Worm (Caenorhabditis elegans) whole organism, L1 larva: ENCODE results near the gene K05F1.1.
A peak's percentile ranks its signal among the peaks of the same experiment; 100 is the strongest.

Source experiments
- C16A3.4 ChIP-seq: fragments of 150-350 bp; optimal IDR thresholded peaks from 2 replicates; lab custom pipeline; 2014; ENCODE audit warnings: missing biosample characterization, missing genetic modification characterization
- C34B4.2 ChIP-seq: sonication (generic microtip); optimal IDR thresholded peaks from 2 replicates; lab custom pipeline; 2017; ENCODE audit warnings: mild to moderate bottlenecking, missing genetic modification characterization, missing compliant biosample characterization
- Y116A8C.19 ChIP-seq: sonication (generic microtip); optimal IDR thresholded peaks from 2 replicates; lab custom pipeline; 2016; ENCODE audit warnings: missing compliant biosample characterization, missing genetic modification characterization, borderline replicate concordance
- aha-1 ChIP-seq: fragments of 150-350 bp; optimal IDR thresholded peaks from 2 replicates; lab custom pipeline; 2014; ENCODE audit warnings: missing biosample characterization, missing genetic modification characterization
- alr-1 ChIP-seq: fragments of 200-800 bp; sonication (Bioruptor generic); optimal IDR thresholded peaks from 2 replicates; lab custom pipeline; 2018; ENCODE audit warnings: borderline replicate concordance, mild to moderate bottlenecking, missing genetic modification characterization, missing compliant biosample characterization
- aly-2 ChIP-seq: fragments of 150-350 bp; optimal IDR thresholded peaks from 2 replicates; lab custom pipeline; 2014; ENCODE audit warnings: missing biosample characterization, missing genetic modification characterization
- blmp-1 ChIP-seq: fragments of 150-350 bp; optimal IDR thresholded peaks from 2 replicates; lab custom pipeline; 2014; ENCODE audit warnings: missing biosample characterization, missing genetic modification characterization
- ceh-63 ChIP-seq: fragments of 200-800 bp; sonication (Bioruptor generic); optimal IDR thresholded peaks from 2 replicates; lab custom pipeline; 2018; ENCODE audit warnings: mild to moderate bottlenecking, missing genetic modification characterization, missing compliant biosample characterization
- ceh-82 ChIP-seq, 3 experiments: fragments of 150-350 bp in 1 of 3; sonication (generic microtip) in 2 of 3; optimal IDR thresholded peaks; 2 replicates each; lab custom pipeline; 2014 to 2017; ENCODE audit warnings: missing biosample characterization in 3 of 3, missing genetic modification characterization in 3 of 3
- ceh-88 ChIP-seq: fragments of 200-800 bp; sonication (Bioruptor generic); IDR thresholded peaks from 2 replicates; pipeline ENCODE4 v1.3.6; 2022; ENCODE audit warnings: missing genetic modification characterization, missing compliant biosample characterization
- ceh-90 ChIP-seq: sonication (generic microtip); optimal IDR thresholded peaks from 2 replicates; lab custom pipeline; 2016; ENCODE audit warnings: missing genetic modification characterization, missing compliant biosample characterization
- ces-1 ChIP-seq: fragments of 150-350 bp; optimal IDR thresholded peaks from 2 replicates; lab custom pipeline; 2014; ENCODE audit warnings: missing biosample characterization, missing genetic modification reagents, missing genetic modification characterization
- dpl-1 ChIP-seq, 3 experiments: fragments of 150-350 bp in 2 of 3; sonication (generic microtip) in 1 of 3; optimal IDR thresholded peaks; 2 replicates each; lab custom pipeline; 2014 to 2017; ENCODE audit warnings: missing biosample characterization in 3 of 3, missing genetic modification characterization in 3 of 3, missing genetic modification reagents in 3 of 3
- efl-3 ChIP-seq: fragments of 200-800 bp; sonication (Bioruptor generic); optimal IDR thresholded peaks from 2 replicates; lab custom pipeline; 2018; ENCODE audit warnings: mild to moderate bottlenecking, missing genetic modification characterization, missing compliant biosample characterization
- egl-13 ChIP-seq: sonication (generic microtip); optimal IDR thresholded peaks from 2 replicates; lab custom pipeline; 2016; ENCODE audit warnings: missing genotype, missing genetic modification reagents, missing genetic modification characterization, missing compliant biosample characterization
- egl-27 ChIP-seq, 2 experiments: fragments of 150-350 bp in 1 of 2; sonication (generic microtip); optimal IDR thresholded peaks; 3 replicates each; lab custom pipeline; 2017 to 2018; ENCODE audit warnings: missing biosample characterization in 2 of 2, missing genetic modification characterization in 2 of 2, missing genetic modification reagents in 2 of 2
- elt-3 ChIP-seq, 6 experiments: fragments of 150-350 bp in 1 of 6; sonication (generic microtip); optimal IDR thresholded peaks; 2 replicates each; lab custom pipeline; 2017 to 2018; ENCODE audit warnings: missing biosample characterization in 6 of 6, missing genetic modification characterization in 6 of 6, inconsistent platforms in 1 of 6
- fkh-10 ChIP-seq: sonication (generic microtip); optimal IDR thresholded peaks from 2 replicates; lab custom pipeline; 2017; ENCODE audit warnings: missing biosample characterization, missing genetic modification reagents, missing genetic modification characterization
- fkh-4 ChIP-seq: sonication (generic microtip); optimal IDR thresholded peaks from 2 replicates; lab custom pipeline; 2016; ENCODE audit warnings: missing compliant biosample characterization, missing genetic modification characterization, borderline replicate concordance
- fkh-8 ChIP-seq: sonication (generic microtip); optimal IDR thresholded peaks from 2 replicates; lab custom pipeline; 2016; ENCODE audit warnings: mild to moderate bottlenecking, missing genetic modification characterization, missing compliant biosample characterization
- grh-1 ChIP-seq: fragments of 200-800 bp; sonication (Bioruptor generic); IDR thresholded peaks from 2 replicates; pipeline ENCODE4 v1.3.6; 2022; ENCODE audit warnings: missing genetic modification reagents, missing genetic modification characterization, missing compliant biosample characterization
- hlh-17 ChIP-seq: fragments of 200-800 bp; sonication (Bioruptor generic); optimal IDR thresholded peaks from 2 replicates; lab custom pipeline; 2018; ENCODE audit warnings: missing genetic modification characterization, mild to moderate bottlenecking, missing compliant biosample characterization, moderate library complexity, borderline replicate concordance
- hpl-2 ChIP-seq: fragments of 150-350 bp; optimal IDR thresholded peaks from 2 replicates; lab custom pipeline; 2014; ENCODE audit warnings: missing biosample characterization, missing genetic modification reagents, missing genetic modification characterization
- irx-1 ChIP-seq: sonication (generic microtip); optimal IDR thresholded peaks from 2 replicates; lab custom pipeline; 2016; ENCODE audit warnings: missing genetic modification characterization, missing compliant biosample characterization
- jun-1 ChIP-seq: fragments of 150-350 bp; optimal IDR thresholded peaks from 2 replicates; lab custom pipeline; 2014; ENCODE audit warnings: missing biosample characterization, missing genetic modification reagents, missing genetic modification characterization
- lin-15B ChIP-seq: fragments of 150-350 bp; sonication (generic microtip); optimal IDR thresholded peaks from 3 replicates; lab custom pipeline; 2014; ENCODE audit warnings: missing biosample characterization, missing genetic modification characterization
- lin-39 ChIP-seq: fragments of 150-350 bp; optimal IDR thresholded peaks from 2 replicates; lab custom pipeline; 2014; ENCODE audit warnings: missing biosample characterization, missing genetic modification reagents, missing genetic modification characterization
- mab-9 ChIP-seq: fragments of 200-800 bp; sonication (Bioruptor generic); IDR thresholded peaks from 2 replicates; pipeline ENCODE4 v1.3.6; 2022; ENCODE audit warnings: missing genetic modification reagents, missing genetic modification characterization, missing compliant biosample characterization
- mdl-1 ChIP-seq, 2 experiments: fragments of 150-350 bp; optimal IDR thresholded peaks; 2 replicates each; lab custom pipeline; 2014 to 2017; ENCODE audit warnings: missing biosample characterization in 2 of 2, missing genetic modification characterization in 2 of 2, inconsistent platforms in 1 of 2
- mef-2 ChIP-seq: fragments of 150-350 bp; optimal IDR thresholded peaks from 2 replicates; lab custom pipeline; 2014; ENCODE audit warnings: missing biosample characterization, missing genetic modification characterization
- nhr-11 ChIP-seq: fragments of 150-350 bp; optimal IDR thresholded peaks from 2 replicates; lab custom pipeline; 2014; ENCODE audit warnings: missing biosample characterization, missing genetic modification characterization
- nhr-12 ChIP-seq: sonication (generic microtip); optimal IDR thresholded peaks from 2 replicates; lab custom pipeline; 2017; ENCODE audit warnings: missing biosample characterization, missing genetic modification characterization
- nhr-237 ChIP-seq: fragments of 150-350 bp; optimal IDR thresholded peaks from 2 replicates; lab custom pipeline; 2014; ENCODE audit warnings: missing biosample characterization, missing genetic modification characterization
- nhr-28 ChIP-seq: fragments of 150-350 bp; optimal IDR thresholded peaks from 2 replicates; lab custom pipeline; 2014; ENCODE audit warnings: missing biosample characterization, missing genetic modification characterization
- nhr-47 ChIP-seq: sonication (generic microtip); optimal IDR thresholded peaks from 2 replicates; lab custom pipeline; 2016; ENCODE audit warnings: mild to moderate bottlenecking, missing genetic modification characterization, moderate library complexity, missing compliant biosample characterization
- nhr-71 ChIP-seq: sonication (generic microtip); optimal IDR thresholded peaks from 2 replicates; lab custom pipeline; 2016; ENCODE audit warnings: mild to moderate bottlenecking, missing genetic modification characterization, moderate library complexity, missing compliant biosample characterization
- nhr-85 ChIP-seq: sonication (generic microtip); peaks from one replicate; lab custom pipeline; 2016; ENCODE audit warnings: missing genetic modification characterization, inconsistent platforms, missing compliant biosample characterization
- pqm-1 ChIP-seq: sonication (generic microtip); optimal IDR thresholded peaks from 3 replicates; lab custom pipeline; 2017; ENCODE audit warnings: missing biosample characterization, missing genetic modification characterization
- skn-1 ChIP-seq: fragments of 150-350 bp; optimal IDR thresholded peaks from 2 replicates; lab custom pipeline; 2014; ENCODE audit warnings: missing biosample characterization, missing genetic modification characterization
- sox-4 ChIP-seq: sonication (generic microtip); optimal IDR thresholded peaks from 2 replicates; lab custom pipeline; 2016; ENCODE audit warnings: missing genetic modification characterization, missing compliant biosample characterization
- sptf-1 ChIP-seq: fragments of 150-350 bp; optimal IDR thresholded peaks from 2 replicates; lab custom pipeline; 2014; ENCODE audit warnings: missing biosample characterization, missing genetic modification characterization
- swsn-7 ChIP-seq: sonication (generic microtip); optimal IDR thresholded peaks from 2 replicates; lab custom pipeline; 2016; ENCODE audit warnings: missing genetic modification characterization, missing compliant biosample characterization
- tbx-2 ChIP-seq: sonication (generic microtip); optimal IDR thresholded peaks from 2 replicates; lab custom pipeline; 2016; ENCODE audit warnings: missing genetic modification characterization, missing compliant biosample characterization
- tlp-1 ChIP-seq: fragments of 150-350 bp; optimal IDR thresholded peaks from 2 replicates; lab custom pipeline; 2014; ENCODE audit warnings: missing biosample characterization, missing genetic modification characterization
- unc-30 ChIP-seq: sonication (generic microtip); optimal IDR thresholded peaks from 2 replicates; lab custom pipeline; 2017; ENCODE audit warnings: missing biosample characterization, missing genetic modification characterization
- unc-62 ChIP-seq: fragments of 150-350 bp; optimal IDR thresholded peaks from 2 replicates; lab custom pipeline; 2014; ENCODE audit warnings: missing biosample characterization, missing genetic modification reagents, missing genetic modification characterization
- vab-15 ChIP-seq: sonication (generic microtip); optimal IDR thresholded peaks from 2 replicates; lab custom pipeline; 2017; ENCODE audit warnings: missing genotype, mild to moderate bottlenecking, missing genetic modification characterization, missing compliant biosample characterization
- xbp-1 ChIP-seq: sonication (generic microtip); optimal IDR thresholded peaks from 2 replicates; lab custom pipeline; 2016; ENCODE audit warnings: missing genetic modification characterization, missing compliant biosample characterization
- zip-4 ChIP-seq: fragments of 200-800 bp; sonication (Bioruptor generic); optimal IDR thresholded peaks from 2 replicates; lab custom pipeline; 2018; ENCODE audit warnings: mild to moderate bottlenecking, missing genetic modification characterization, moderate library complexity, missing compliant biosample characterization
- ztf-11 ChIP-seq, 2 experiments: sonication (generic microtip); optimal IDR thresholded peaks; 2 replicates each; lab custom pipeline; 2016 to 2017; ENCODE audit warnings: missing genetic modification characterization in 2 of 2, missing biosample characterization in 1 of 2, missing compliant biosample characterization in 1 of 2

K05F1.1 gene

DNA sequence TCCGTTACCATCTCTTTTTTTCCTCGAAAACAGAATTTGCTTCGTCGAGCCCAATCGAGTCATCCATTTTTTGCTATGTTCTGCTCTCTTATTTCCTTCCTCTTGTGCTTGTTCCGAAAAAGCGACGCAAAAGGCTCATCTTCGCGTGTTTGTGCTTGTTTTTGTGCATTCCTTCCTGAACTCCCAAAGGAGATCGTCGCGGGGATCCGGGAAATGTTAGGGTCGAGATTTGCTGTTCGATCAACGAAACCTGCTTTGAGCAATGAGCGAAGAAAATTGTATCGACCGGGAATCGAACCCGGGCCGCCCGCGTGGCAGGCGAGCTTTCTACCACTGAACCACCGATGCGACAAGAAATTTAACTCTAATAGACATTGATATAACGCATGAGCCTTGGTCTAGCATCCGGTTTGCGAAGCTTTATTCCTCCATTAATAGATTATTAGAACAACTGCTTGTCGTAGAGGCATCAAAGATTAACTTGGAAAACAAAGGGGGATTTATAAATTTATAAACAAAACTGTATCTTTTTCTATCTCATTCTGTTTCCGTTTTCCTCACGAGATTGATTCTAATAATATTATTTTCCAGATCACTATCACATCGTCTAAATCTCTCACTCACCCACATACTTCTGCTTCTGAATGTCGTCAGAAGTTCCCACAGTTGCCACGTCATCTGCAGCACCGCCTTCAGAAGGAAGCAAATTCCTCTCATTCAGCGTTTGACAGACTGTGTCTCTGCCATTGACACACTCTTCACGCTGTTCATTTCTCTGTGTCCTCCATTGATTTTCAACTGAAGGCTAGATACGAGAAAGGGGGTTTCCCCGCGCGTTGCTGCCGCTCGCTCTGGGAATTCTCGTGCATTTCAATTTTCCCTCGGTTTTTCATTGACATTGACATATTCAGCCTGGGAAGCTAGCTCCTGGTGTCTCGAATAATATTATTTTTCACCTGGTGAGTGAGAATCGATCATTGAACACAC, 19.0 kb upstream of the K05F1.1 start, which contains the start of gene K05F1.6:
TSS of gene K05F1.6 (plus strand) at position 586 of the 987 bp plus-strand sequence.
- TF ChIP-seq grh-1 (GFP tag; lab: Robert Waterston, UW), result 0 out of 2 replicates have a peak, but pooled peaks have one; percentile 45
- TF ChIP-seq blmp-1 (tag; lab: Kevin White, UChicago), result no peak
- peak; percentile 59 for TF ChIP-seq C16A3.4 (tag; lab: Kevin White, UChicago)
- no peak for TF ChIP-seq Y116A8C.19
- TF ChIP-seq hpl-2 (GFP tag; lab: Kevin White, UChicago), result no peak
- no peak for TF ChIP-seq lin-39 (tag; lab: Kevin White, UChicago)
- TF ChIP-seq ceh-90 (tag; lab: Kevin White, UChicago), result no peak
- TF ChIP-seq nhr-47 (tag; lab: Kevin White, UChicago), result peak; percentile 73
- peak; percentile 78 for TF ChIP-seq nhr-71 (tag; lab: Kevin White, UChicago)
- TF ChIP-seq nhr-85 (tag; lab: Kevin White, UChicago), result peak; percentile 53
- TF ChIP-seq aly-2 (tag; lab: Kevin White, UChicago), result no peak
- no peak for TF ChIP-seq C34B4.2 (tag; lab: Kevin White, UChicago)
- no peak for TF ChIP-seq alr-1 (tag; lab: Kevin White, UChicago)
- TF ChIP-seq ceh-88 (GFP tag; lab: Robert Waterston, UW), result no peak
- peak in 1 of 2 experiments; percentile 58 for TF ChIP-seq mdl-1 (tag; optimal IDR thresholded peaks at IDR 0.05; lab: Kevin White, UChicago)
- no peak for TF ChIP-seq nhr-12 (tag; lab: Kevin White, UChicago)
- peak; percentile 39 for TF ChIP-seq xbp-1 (tag; lab: Kevin White, UChicago)
- TF ChIP-seq sptf-1 (tag; lab: Kevin White, UChicago), result no peak
- TF ChIP-seq zip-4 (GFP tag; lab: Kevin White, UChicago), result peak; percentile 19
- TF ChIP-seq irx-1 (tag; lab: Kevin White, UChicago), result no peak
- no peak for TF ChIP-seq aha-1 (tag; lab: Kevin White, UChicago)
- TF ChIP-seq elt-3 (tag; optimal IDR thresholded peaks at IDR 0.05; lab: Kevin White, UChicago), result no peak
- TF ChIP-seq egl-13 (tag; lab: Kevin White, UChicago), result peak; percentile 44
- TF ChIP-seq efl-3 (GFP tag; lab: Kevin White, UChicago), result no peak
- no peak for TF ChIP-seq sox-4 (tag; lab: Kevin White, UChicago)
- TF ChIP-seq fkh-4 (tag; lab: Kevin White, UChicago), result no peak
- TF ChIP-seq tbx-2 (tag; lab: Kevin White, UChicago), result peak; percentile 18
- no peak for TF ChIP-seq nhr-11 (tag; lab: Kevin White, UChicago)
- no peak for TF ChIP-seq mef-2 (tag; lab: Kevin White, UChicago)
- TF ChIP-seq jun-1, result peak; percentile 1
- no peak for TF ChIP-seq mab-9 (GFP tag; lab: Robert Waterston, UW)
- no peak for TF ChIP-seq nhr-237 (tag; lab: Kevin White, UChicago)
- no peak for TF ChIP-seq tlp-1 (tag; lab: Kevin White, UChicago)
- no peak for TF ChIP-seq ceh-63
- TF ChIP-seq ces-1 (GFP tag; lab: Kevin White, UChicago), result no peak
- TF ChIP-seq pqm-1 (tag; lab: Kevin White, UChicago), result no peak
- TF ChIP-seq egl-27 (tag; optimal IDR thresholded peaks at IDR 0.05; lab: Kevin White, UChicago), result no peak
- TF ChIP-seq fkh-8 (tag; lab: Kevin White, UChicago), result peak; percentile 41
- TF ChIP-seq ztf-11 (tag; optimal IDR thresholded peaks at IDR 0.05; lab: Kevin White, UChicago), result peak in 1 of 2 experiments; percentile 36
- no peak for TF ChIP-seq lin-15B (tag; lab: Kevin White, UChicago)
- TF ChIP-seq nhr-28 (tag; lab: Kevin White, UChicago), result no peak
- TF ChIP-seq swsn-7 (tag; lab: Kevin White, UChicago), result peak; percentile 42
- TF ChIP-seq unc-62 (GFP tag; lab: Kevin White, UChicago), result no peak
- peak in 1 of 3 experiments; percentile 8 for TF ChIP-seq dpl-1 (GFP tag; optimal IDR thresholded peaks at IDR 0.05; lab: Kevin White, UChicago)
- TF ChIP-seq ceh-82 (tag; optimal IDR thresholded peaks at IDR 0.05; lab: Kevin White, UChicago), result peak in 2 of 3 experiments; percentile 32
- TF ChIP-seq vab-15, result no peak
- TF ChIP-seq skn-1 (tag; lab: Kevin White, UChicago), result peak; percentile 11
- TF ChIP-seq unc-30 (tag; lab: Kevin White, UChicago), result no peak
- no peak for TF ChIP-seq fkh-10
- no peak for TF ChIP-seq hlh-17 (GFP tag; lab: Kevin White, UChicago)
